Fruit fly (Drosophila melanogaster) whole organism, embryonic: ENCODE results near the gene CG12171.
A peak's percentile ranks its signal among the peaks of the same experiment; 100 is the strongest.

Source experiments
- ATbp ChIP-seq: fragments of 200-800 bp; sonication (Bioruptor generic); optimal IDR thresholded peaks from 2 replicates; lab custom pipeline; 2017; ENCODE audit warnings: missing biosample characterization, mild to moderate bottlenecking, missing genetic modification characterization, missing genetic modification reagents
- Ada2b ChIP-seq: fragments of 200-800 bp; sonication (Bioruptor generic); IDR thresholded peaks from 2 replicates; pipeline ENCODE4 v1.3.6; 2022; ENCODE audit warnings: missing biosample characterization, missing genetic modification characterization
- B-H1 ChIP-seq: fragments of 200-800 bp; sonication (Bioruptor generic); IDR thresholded peaks from 3 replicates; pipeline ENCODE4 v1.3.6; 2022; ENCODE audit warnings: missing biosample characterization, missing genetic modification characterization
- BEAF-32 ChIP-seq: fragments of 200-800 bp; sonication (Bioruptor generic); optimal IDR thresholded peaks from 3 replicates; lab custom pipeline; 2017; ENCODE audit warnings: missing biosample characterization, missing genetic modification characterization, mild to moderate bottlenecking, moderate library complexity, missing genetic modification reagents
- CG11093 ChIP-seq: fragments of 200-800 bp; sonication (Bioruptor generic); IDR thresholded peaks from 3 replicates; pipeline ENCODE4 v1.3.6; 2022; ENCODE audit warnings: missing biosample characterization, missing genetic modification characterization
- CG11696 ChIP-seq: fragments of 200-800 bp; sonication (Bioruptor generic); IDR thresholded peaks from 2 replicates; pipeline ENCODE4 v1.3.6; 2022; ENCODE audit warnings: missing biosample characterization, missing genetic modification characterization
- CG13123 ChIP-seq: fragments of 200-800 bp; sonication (Bioruptor generic); optimal IDR thresholded peaks from 2 replicates; lab custom pipeline; 2016; ENCODE audit warnings: missing biosample characterization, missing genetic modification characterization
- CG13296 ChIP-seq: fragments of 200-800 bp; sonication (Bioruptor generic); optimal IDR thresholded peaks from 3 replicates; lab custom pipeline; 2018; ENCODE audit warnings: missing biosample characterization, mild to moderate bottlenecking, missing genetic modification characterization
- CG14860 ChIP-seq: fragments of 200-800 bp; sonication (Bioruptor generic); IDR thresholded peaks from 3 replicates; pipeline ENCODE4 v1.3.6; 2022; ENCODE audit warnings: missing biosample characterization, missing genetic modification characterization; ENCODE audit not compliant: partially characterized antibody
- CG15073 ChIP-seq: fragments of 200-800 bp; sonication (Bioruptor generic); optimal IDR thresholded peaks from 2 replicates; lab custom pipeline; 2016; ENCODE audit warnings: missing biosample characterization, missing genetic modification characterization
- CG1529 ChIP-seq: fragments of 200-800 bp; sonication (Bioruptor generic); optimal IDR thresholded peaks from 3 replicates; lab custom pipeline; 2018; ENCODE audit warnings: missing biosample characterization, missing genetic modification characterization
- CG30020 ChIP-seq: fragments of 200-800 bp; optimal IDR thresholded peaks from 2 replicates; lab custom pipeline; 2019; ENCODE audit warnings: missing biosample characterization, mild to moderate bottlenecking, missing genetic modification characterization, moderate library complexity
- CG32767 ChIP-seq: fragments of 200-800 bp; sonication (Bioruptor generic); IDR thresholded peaks from 2 replicates; pipeline ENCODE4 v1.3.6; 2022; ENCODE audit warnings: missing biosample characterization, missing genetic modification characterization
- CG32772 ChIP-seq: fragments of 200-800 bp; sonication (Bioruptor generic); IDR thresholded peaks from 2 replicates; pipeline ENCODE4 v1.3.6; 2022; ENCODE audit warnings: missing biosample characterization, missing genetic modification characterization
- CG42726 ChIP-seq: fragments of 200-800 bp; sonication (Bioruptor generic); IDR thresholded peaks from 2 replicates; pipeline ENCODE4 v1.3.6; 2022; ENCODE audit warnings: missing biosample characterization, missing genetic modification characterization; ENCODE audit not compliant: partially characterized antibody
- D ChIP-seq, 2 experiments: fragments of 200-800 bp in 1 of 2; fragments of >200 bp in 1 of 2; sonication (Bioruptor generic) in 1 of 2; optimal IDR thresholded peaks; 2 replicates in 1 of 2; 3 replicates in 1 of 2; lab custom pipeline; 2017; ENCODE audit warnings: mild to moderate bottlenecking in 1 of 2, missing biosample characterization in 1 of 2, missing genetic modification characterization in 1 of 2, missing genetic modification reagents in 1 of 2
- Doc3 ChIP-seq: fragments of 200-800 bp; sonication (Bioruptor generic); IDR thresholded peaks from 3 replicates; pipeline ENCODE4 v1.3.6; 2022; ENCODE audit warnings: missing biosample characterization, missing genetic modification characterization; ENCODE audit not compliant: partially characterized antibody
- Drgx ChIP-seq: fragments of 200-800 bp; sonication (Bioruptor generic); IDR thresholded peaks from 2 replicates; pipeline ENCODE4 v1.3.6; 2022; ENCODE audit warnings: missing biosample characterization, missing genetic modification characterization
- E2f1 ChIP-seq: fragments of 200-800 bp; sonication (Bioruptor generic); IDR thresholded peaks from 2 replicates; pipeline ENCODE4 v1.3.6; 2022; ENCODE audit warnings: missing biosample characterization, missing genetic modification characterization
- Gug ChIP-seq: fragments of 200-800 bp; sonication (Bioruptor generic); IDR thresholded peaks from 4 replicates; pipeline ENCODE4 v1.3.6; 2022; ENCODE audit warnings: missing biosample characterization, missing genetic modification characterization
- H15 ChIP-seq: fragments of 200-800 bp; sonication (Bioruptor generic); IDR thresholded peaks from 3 replicates; pipeline ENCODE4 v1.3.6; 2022; ENCODE audit warnings: missing biosample characterization, missing genetic modification characterization
- Hsf ChIP-seq: fragments of 200-800 bp; sonication (Bioruptor generic); optimal IDR thresholded peaks from 3 replicates; lab custom pipeline; 2016; ENCODE audit warnings: missing biosample characterization, missing genetic modification characterization
- Meics ChIP-seq: fragments of 200-800 bp; sonication (Bioruptor generic); optimal IDR thresholded peaks from 2 replicates; lab custom pipeline; 2017; ENCODE audit warnings: missing biosample characterization, mild to moderate bottlenecking, missing genetic modification characterization
- NK7.1 ChIP-seq: fragments of 200-800 bp; sonication (Bioruptor generic); optimal IDR thresholded peaks from 3 replicates; lab custom pipeline; 2016; ENCODE audit warnings: missing biosample characterization, missing genetic modification characterization
- Neu2 ChIP-seq: fragments of 200-800 bp; sonication (Bioruptor generic); optimal IDR thresholded peaks from 3 replicates; lab custom pipeline; 2016; ENCODE audit warnings: missing biosample characterization, missing genetic modification characterization, borderline replicate concordance
- Opbp ChIP-seq: fragments of 200-800 bp; sonication (Bioruptor generic); IDR thresholded peaks from 3 replicates; pipeline ENCODE4 v1.3.6; 2022; ENCODE audit warnings: missing biosample characterization, missing genetic modification characterization; ENCODE audit not compliant: partially characterized antibody
- YL-1 ChIP-seq: fragments of 200-800 bp; sonication (Bioruptor generic); optimal IDR thresholded peaks from 3 replicates; lab custom pipeline; 2017; ENCODE audit warnings: missing biosample characterization, mild to moderate bottlenecking, missing genetic modification characterization
- ab ChIP-seq: fragments of 200-800 bp; sonication (Bioruptor generic); optimal IDR thresholded peaks from 2 replicates; lab custom pipeline; 2016; ENCODE audit warnings: missing biosample characterization, missing genetic modification characterization
- aop ChIP-seq: fragments of 200-800 bp; sonication (Bioruptor generic); IDR thresholded peaks from 2 replicates; pipeline ENCODE4 v1.3.6; 2022; ENCODE audit warnings: missing biosample characterization, missing genetic modification characterization
- chinmo ChIP-seq: fragments of 200-800 bp; sonication (Bioruptor generic); IDR thresholded peaks from 4 replicates; pipeline ENCODE4 v1.3.6; 2022; ENCODE audit warnings: missing biosample characterization, missing genetic modification characterization; ENCODE audit not compliant: partially characterized antibody
- crc ChIP-seq: fragments of 200-800 bp; sonication (Bioruptor generic); optimal IDR thresholded peaks from 2 replicates; lab custom pipeline; 2016; ENCODE audit warnings: missing biosample characterization, missing genetic modification characterization
- dmrt99B ChIP-seq: fragments of 200-800 bp; sonication (Bioruptor generic); optimal IDR thresholded peaks from 2 replicates; lab custom pipeline; 2018; ENCODE audit warnings: missing biosample characterization, mild to moderate bottlenecking, missing genetic modification characterization, moderate library complexity
- eve ChIP-seq, 2 experiments: fragments of >200 bp; optimal IDR thresholded peaks; 2 replicates each; lab custom pipeline; 2017; ENCODE audit warnings: missing biosample characterization in 2 of 2, missing genetic modification characterization in 2 of 2
- fd102C ChIP-seq: fragments of 200-800 bp; sonication (Bioruptor generic); optimal IDR thresholded peaks from 2 replicates; lab custom pipeline; 2018; ENCODE audit warnings: missing biosample characterization, mild to moderate bottlenecking, missing genetic modification characterization, moderate library complexity
- fu2 ChIP-seq: fragments of 200-800 bp; sonication (Bioruptor generic); optimal IDR thresholded peaks from 2 replicates; lab custom pipeline; 2016; ENCODE audit warnings: missing biosample characterization, missing genetic modification characterization
- gem ChIP-seq: fragments of 200-800 bp; sonication (Bioruptor generic); optimal IDR thresholded peaks from 2 replicates; lab custom pipeline; 2019; ENCODE audit warnings: missing biosample characterization, mild to moderate bottlenecking, missing genetic modification characterization, moderate library complexity
- grn ChIP-seq: fragments of 200-800 bp; sonication (Bioruptor generic); optimal IDR thresholded peaks from 3 replicates; lab custom pipeline; 2017; ENCODE audit warnings: missing biosample characterization, missing genetic modification characterization
- hth ChIP-seq: fragments of >200 bp; optimal IDR thresholded peaks from 2 replicates; lab custom pipeline; 2017; ENCODE audit warnings: inconsistent platforms
- klu ChIP-seq: fragments of 200-800 bp; sonication (Bioruptor generic); IDR thresholded peaks from 2 replicates; pipeline ENCODE4 v1.3.6; 2022; ENCODE audit warnings: missing biosample characterization, missing genetic modification characterization
- nerfin-1 ChIP-seq: fragments of 200-800 bp; sonication (Bioruptor generic); optimal IDR thresholded peaks from 3 replicates; lab custom pipeline; 2019; ENCODE audit warnings: missing biosample characterization, mild to moderate bottlenecking, missing genetic modification characterization, moderate library complexity
- org-1 ChIP-seq: fragments of 200-800 bp; sonication (Bioruptor generic); optimal IDR thresholded peaks from 2 replicates; lab custom pipeline; 2017; ENCODE audit warnings: missing biosample characterization, missing genetic modification characterization
- pan ChIP-seq, 4 experiments: fragments of >200 bp in 3 of 4; fragments of 200-800 bp in 1 of 4; sonication (Bioruptor generic) in 1 of 4; optimal IDR thresholded peaks in 3 of 4; IDR thresholded peaks in 1 of 4; 2 replicates each; pipeline versions ENCODE4 v1.3.6 to Lab custom; 2017 to 2022; ENCODE audit warnings: missing biosample characterization in 2 of 4, missing genetic modification characterization in 2 of 4, mixed read lengths in 1 of 4
- peb ChIP-seq: fragments of 200-800 bp; sonication (Bioruptor generic); IDR thresholded peaks from 2 replicates; pipeline ENCODE4 v1.3.6; 2022; ENCODE audit warnings: missing biosample characterization, missing genetic modification characterization
- repo ChIP-seq: fragments of 200-800 bp; sonication (Bioruptor generic); optimal IDR thresholded peaks from 2 replicates; lab custom pipeline; 2016; ENCODE audit warnings: missing biosample characterization, missing genetic modification characterization
- scrt ChIP-seq: fragments of 200-800 bp; sonication (Bioruptor generic); optimal IDR thresholded peaks from 2 replicates; lab custom pipeline; 2018; ENCODE audit warnings: missing biosample characterization, mild to moderate bottlenecking, missing genetic modification characterization, moderate library complexity
- sens ChIP-seq: fragments of 200-800 bp; sonication (Bioruptor generic); peaks from one replicate; lab custom pipeline; 2016; ENCODE audit warnings: missing biosample characterization, missing genetic modification characterization
- seq ChIP-seq: fragments of 200-800 bp; sonication (Bioruptor generic); IDR thresholded peaks from 2 replicates; pipeline ENCODE4 v1.3.6; 2022; ENCODE audit warnings: missing biosample characterization, missing genetic modification characterization
- slbo ChIP-seq: fragments of 200-800 bp; sonication (Bioruptor generic); IDR thresholded peaks from 2 replicates; pipeline ENCODE4 v1.3.6; 2022; ENCODE audit warnings: missing biosample characterization, missing genetic modification characterization

Gene CG12171

dm6 chr3R:5658984-5659802, 25.8 kb downstream of the CG12171 start (continued):
- TF ChIP-seq repo (GFP tag; lab: Kevin White, UChicago) (no peak), BEAF-32 (GFP tag; lab: Kevin White, UChicago) (peak; percentile 49), chinmo (GFP tag; lab: Robert Waterston, UW) (0 out of 4 replicates have a peak, but pooled peaks have one; percentile 23), Ada2b (no peak; the same call in 1 of the 2 replicates), CG11093 (no peak), gem (tag; lab: Kevin White, UChicago) (no peak), YL-1 (GFP tag; lab: Kevin White, UChicago) (peak; percentile 76), H15 (GFP tag; lab: Robert Waterston, UW) (no peak), nerfin-1 (tag; lab: Kevin White, UChicago) (no peak), scrt (GFP tag; lab: Kevin White, UChicago) (no peak), crc (no peak), ab (GFP tag; lab: Kevin White, UChicago) (peak; percentile 4), sens (GFP tag; lab: Kevin White, UChicago) (peak; percentile 60), dmrt99B (tag; lab: Kevin White, UChicago) (no peak), Neu2 (peak; percentile 79), Doc3 (GFP tag; lab: Robert Waterston, UW) (no peak), Hsf (GFP tag; lab: Kevin White, UChicago) (no peak), E2f1 (GFP tag; lab: Robert Waterston, UW) (peak; percentile 24; the same call in 1 of the 2 replicates), org-1 (GFP tag; lab: Kevin White, UChicago) (no peak), B-H1 (GFP tag; lab: Robert Waterston, UW) (no peak), CG13123 (GFP tag; lab: Kevin White, UChicago) (no peak), seq (GFP tag; lab: Robert Waterston, UW) (no peak), CG32772 (GFP tag; lab: Robert Waterston, UW) (no peak), fd102C (no peak), grn (GFP tag; lab: Kevin White, UChicago) (no peak), slbo (GFP tag; lab: Robert Waterston, UW) (peak; percentile 35; the same call in 1 of the 2 replicates), CG11696 (no peak), ATbp (GFP tag; lab: Kevin White, UChicago) (no peak), Opbp (GFP tag; lab: Robert Waterston, UW) (0 out of 3 replicates have a peak, but pooled peaks have one; percentile 25), CG30020 (tag; lab: Kevin White, UChicago) (no peak), aop (GFP tag; lab: Robert Waterston, UW) (no peak), CG32767 (GFP tag; lab: Robert Waterston, UW) (no peak), NK7.1 (GFP tag; lab: Kevin White, UChicago) (no peak), peb (GFP tag; lab: Robert Waterston, UW) (no peak), Meics (GFP tag; lab: Kevin White, UChicago) (peak; percentile 49), Drgx (GFP tag; lab: Robert Waterston, UW) (no peak), CG1529 (GFP tag; lab: Kevin White, UChicago) (no peak), pan (optimal IDR thresholded peaks at IDR 0.05; lab: Kevin White, UChicago) (no peak), pan (GFP tag; optimal IDR thresholded peaks at IDR 0.05 in 1 of 2, IDR thresholded peaks at IDR 0.05 in 1 of 2) (peak in 1 of 2 experiments; percentile 19), eve (GFP tag; optimal IDR thresholded peaks at IDR 0.05; lab: Kevin White, UChicago) (no peak), fu2 (no peak), CG15073 (GFP tag; lab: Kevin White, UChicago) (no peak), D (optimal IDR thresholded peaks at IDR 0.05; lab: Kevin White, UChicago) (peak; percentile 24), D (GFP tag; optimal IDR thresholded peaks at IDR 0.05; lab: Kevin White, UChicago) (no peak), CG42726 (GFP tag; lab: Robert Waterston, UW) (no peak), CG13296 (GFP tag; lab: Kevin White, UChicago) (peak; percentile 12), CG14860 (GFP tag; lab: Robert Waterston, UW) (no peak), hth (lab: Kevin White, UChicago) (no peak), klu (GFP tag; lab: Robert Waterston, UW) (no peak), Gug (GFP tag; lab: Robert Waterston, UW) (peak; percentile 19; the same call in 1 of the 4 replicates)
